Fruit fly (Drosophila melanogaster): ENCODE results near the gene Nrx-1.

Gene Nrx-1

dm6 chr3R:22449871-22450424 is 18.4 kb upstream of the Nrx-1 start:
- no peak for TF ChIP-seq CG8478 (optimal IDR thresholded peaks at IDR 0.05)
- TF ChIP-seq usp (GFP tag; optimal IDR thresholded peaks at IDR 0.05) = no peak
- no peak for TF ChIP-seq EcR (GFP tag; optimal IDR thresholded peaks at IDR 0.05)
- no peak for TF ChIP-seq Dll (optimal IDR thresholded peaks at IDR 0.05)
- TF ChIP-seq psq (optimal IDR thresholded peaks at IDR 0.05) = no peak
- no peak for TF ChIP-seq pan (optimal IDR thresholded peaks at IDR 0.05)

dm6 chr3R:22454397-22455334 is 13.6 kb upstream of the Nrx-1 start:
- TF ChIP-seq Dll (optimal IDR thresholded peaks at IDR 0.05) (no peak), EcR (GFP tag; optimal IDR thresholded peaks at IDR 0.05) (no peak)

dm6 chr3R:22455335-22455985 is 12.9 kb upstream of the Nrx-1 start:
- TF ChIP-seq usp (GFP tag; optimal IDR thresholded peaks at IDR 0.05) = no peak
- no peak for TF ChIP-seq EcR (GFP tag; optimal IDR thresholded peaks at IDR 0.05)
- TF ChIP-seq Dll (optimal IDR thresholded peaks at IDR 0.05) = no peak
- no peak for TF ChIP-seq pan (optimal IDR thresholded peaks at IDR 0.05)

dm6 chr3R:22456007-22456406 is 12.3 kb upstream of the Nrx-1 start:
- TF ChIP-seq EcR (GFP tag; optimal IDR thresholded peaks at IDR 0.05) = no peak
- TF ChIP-seq psq (optimal IDR thresholded peaks at IDR 0.05) = no peak
- TF ChIP-seq CG8478 (optimal IDR thresholded peaks at IDR 0.05) = no peak
- no peak for TF ChIP-seq usp (GFP tag; optimal IDR thresholded peaks at IDR 0.05)
- no peak for TF ChIP-seq Dll (optimal IDR thresholded peaks at IDR 0.05)
- no peak for TF ChIP-seq pan (optimal IDR thresholded peaks at IDR 0.05)

- TF ChIP-seq Dll (optimal IDR thresholded peaks at IDR 0.05) = no peak
- no peak for TF ChIP-seq pan (optimal IDR thresholded peaks at IDR 0.05)
- no peak for TF ChIP-seq CG8478 (optimal IDR thresholded peaks at IDR 0.05)
- no peak for TF ChIP-seq EcR (GFP tag; optimal IDR thresholded peaks at IDR 0.05)
- no peak for TF ChIP-seq usp (GFP tag; optimal IDR thresholded peaks at IDR 0.05)
- no peak for TF ChIP-seq psq (optimal IDR thresholded peaks at IDR 0.05)
Observed at dm6 chr3R:22461673-22462585, 6.4 kb upstream of the Nrx-1 start, which contains the start of the genes Rpn7 and AP-2mu. Gene Rpn7, minus strand, starts transcription at chr3R:22462054. Gene AP-2mu, plus strand, starts transcription at chr3R:22462455.

dm6 chr3R:22464611-22465113 is 3.6 kb upstream of the Nrx-1 start, which contains the start of gene CG7054:
Gene CG7054, plus strand, starts transcription at chr3R:22464985.
- no peak for TF ChIP-seq usp (GFP tag; optimal IDR thresholded peaks at IDR 0.05)

dm6 chr3R:22465138-22465537 is 3.2 kb upstream of the Nrx-1 start:
- TF ChIP-seq Dll (optimal IDR thresholded peaks at IDR 0.05) (no peak), CG8478 (optimal IDR thresholded peaks at IDR 0.05) (no peak), EcR (GFP tag; optimal IDR thresholded peaks at IDR 0.05) (no peak), psq (optimal IDR thresholded peaks at IDR 0.05) (no peak), usp (GFP tag; optimal IDR thresholded peaks at IDR 0.05) (no peak), pan (optimal IDR thresholded peaks at IDR 0.05) (no peak)

dm6 chr3R:22465984-22466530 is 2.3 kb upstream of the Nrx-1 start, which contains the start of gene Pebp1:
Gene Pebp1, plus strand, starts transcription at chr3R:22466034.
- TF ChIP-seq Dll (optimal IDR thresholded peaks at IDR 0.05) (no peak), psq (optimal IDR thresholded peaks at IDR 0.05) (no peak), usp (GFP tag; optimal IDR thresholded peaks at IDR 0.05) (no peak), EcR (GFP tag; optimal IDR thresholded peaks at IDR 0.05) (no peak), CG8478 (optimal IDR thresholded peaks at IDR 0.05) (no peak), pan (optimal IDR thresholded peaks at IDR 0.05) (no peak)

dm6 chr3R:22468829-22469487 is 646 bp downstream of the Nrx-1 start:
- TF ChIP-seq EcR (GFP tag; optimal IDR thresholded peaks at IDR 0.05) = no peak
- TF ChIP-seq CG8478 (optimal IDR thresholded peaks at IDR 0.05) = no peak
- TF ChIP-seq Dll (optimal IDR thresholded peaks at IDR 0.05) = no peak
- no peak for TF ChIP-seq psq (optimal IDR thresholded peaks at IDR 0.05)
- TF ChIP-seq pan (optimal IDR thresholded peaks at IDR 0.05) = no peak
- TF ChIP-seq usp (GFP tag; optimal IDR thresholded peaks at IDR 0.05) = no peak

- no peak for TF ChIP-seq CG8478 (optimal IDR thresholded peaks at IDR 0.05)
- no peak for TF ChIP-seq pan (optimal IDR thresholded peaks at IDR 0.05)
- no peak for TF ChIP-seq Dll (optimal IDR thresholded peaks at IDR 0.05)
- no peak for TF ChIP-seq psq (optimal IDR thresholded peaks at IDR 0.05)
- no peak for TF ChIP-seq usp (GFP tag; optimal IDR thresholded peaks at IDR 0.05)
- no peak for TF ChIP-seq EcR (GFP tag; optimal IDR thresholded peaks at IDR 0.05)
Observed at dm6 chr3R:22470064-22470463, 1.8 kb downstream of the Nrx-1 start.

Measured in whole organism.